Fruit fly (Drosophila melanogaster): Measurements from ENCODE around the gene emc.

emc gene

dm6 chr3L:780867-781701 is 31.9 kb downstream of the emc start (continued):
- TF ChIP-seq CG4328 (GFP tag; optimal IDR thresholded peaks at IDR 0.05) (peak; percentile 76), vnd (GFP tag; IDR thresholded peaks at IDR 0.05; ENCODE audit: partially characterized antibody) (peak; percentile 58; the same call in 2 of the 3 replicates), sd (tag; optimal IDR thresholded peaks at IDR 0.05) (peak; percentile 67), Dp (GFP tag; optimal IDR thresholded peaks at IDR 0.05) (peak; percentile 1), CG6272 (GFP tag; IDR thresholded peaks at IDR 0.05) (peak; percentile 93), CG11085 (GFP tag; IDR thresholded peaks at IDR 0.05) (peak; percentile 91), CG30431 (GFP tag; optimal IDR thresholded peaks at IDR 0.05) (peak; percentile 84), amos (GFP tag; IDR thresholded peaks at IDR 0.05; ENCODE audit: partially characterized antibody) (no peak; the same call in 1 of the 2 replicates), wek (GFP tag; optimal IDR thresholded peaks at IDR 0.05) (peak; percentile 47), CG10654 (GFP tag; optimal IDR thresholded peaks at IDR 0.05) (peak; percentile 70), CG9817 (tag; optimal IDR thresholded peaks at IDR 0.05) (peak; percentile 95), CG14860 (GFP tag; IDR thresholded peaks at IDR 0.05; ENCODE audit: partially characterized antibody) (no peak), CG6683 (GFP tag; optimal IDR thresholded peaks at IDR 0.05) (peak; percentile 88), pho (GFP tag; optimal IDR thresholded peaks at IDR 0.05) (peak; percentile 79), Aef1 (GFP tag; IDR thresholded peaks at IDR 0.05) (peak; percentile 97), CG17568 (GFP tag; optimal IDR thresholded peaks at IDR 0.05) (peak; percentile 82), CHES-1-like (GFP tag; optimal IDR thresholded peaks at IDR 0.05) (peak; percentile 57), CG12659 (GFP tag; optimal IDR thresholded peaks at IDR 0.05) (peak; percentile 96), CG9609 (GFP tag; optimal IDR thresholded peaks at IDR 0.05) (peak; percentile 66), lmd (GFP tag; IDR thresholded peaks at IDR 0.05) (peak; percentile 95), CG15696 (tag; optimal IDR thresholded peaks at IDR 0.05) (peak; percentile 44), CG12942 (GFP tag; optimal IDR thresholded peaks at IDR 0.05) (peak; percentile 92), CG14050 (GFP tag; IDR thresholded peaks at IDR 0.05) (peak; percentile 95), Lpt (GFP tag; optimal IDR thresholded peaks at IDR 0.05) (no peak), CG14667 (GFP tag; IDR thresholded peaks at IDR 0.05) (peak; percentile 94), B-H2 (GFP tag; optimal IDR thresholded peaks at IDR 0.05) (peak; percentile 88), CG7271 (tag; optimal IDR thresholded peaks at IDR 0.05) (no peak), Oli (tag; optimal IDR thresholded peaks at IDR 0.05) (peak; percentile 94), CG33213 (GFP tag; optimal IDR thresholded peaks at IDR 0.05) (peak; percentile 43), btn (GFP tag; optimal IDR thresholded peaks at IDR 0.05) (no peak), CG2678 (tag; optimal IDR thresholded peaks at IDR 0.05) (peak; percentile 92), Scr (GFP tag; IDR thresholded peaks at IDR 0.05; ENCODE audit: partially characterized antibody) (no peak), CG17612 (GFP tag; IDR thresholded peaks at IDR 0.05) (peak; percentile 82), row (GFP tag; IDR thresholded peaks at IDR 0.05) (peak; percentile 99), ewg (GFP tag; optimal IDR thresholded peaks at IDR 0.05) (peak; percentile 81), CG13287 (GFP tag; IDR thresholded peaks at IDR 0.05; ENCODE audit: partially characterized antibody) (no peak), Fer3 (tag; optimal IDR thresholded peaks at IDR 0.05) (peak; percentile 87), Ssrp (tag; optimal IDR thresholded peaks at IDR 0.05) (peak; percentile 92), aop (GFP tag; IDR thresholded peaks at IDR 0.05) (peak; percentile 80; the same call in 1 of the 2 replicates), CG31224 (GFP tag; IDR thresholded peaks at IDR 0.05) (peak; percentile 93), gsb (GFP tag; IDR thresholded peaks at IDR 0.05) (peak; percentile 95), CG11695 (GFP tag; IDR thresholded peaks at IDR 0.05) (peak; percentile 96), HmgZ (tag; optimal IDR thresholded peaks at IDR 0.05) (peak; percentile 89), Oaz (GFP tag; IDR thresholded peaks at IDR 0.05) (peak; percentile 91), ato (GFP tag; IDR thresholded peaks at IDR 0.05; ENCODE audit: partially characterized antibody) (no peak), ATbp (GFP tag; optimal IDR thresholded peaks at IDR 0.05) (peak; percentile 92), Nf-YB (GFP tag; optimal IDR thresholded peaks at IDR 0.05) (peak; percentile 73), CG14710 (tag; optimal IDR thresholded peaks at IDR 0.05) (peak; percentile 74)
